Worm (Caenorhabditis elegans): ENCODE measurements around the gene K12D9.1.

- TF ChIP-seq nhr-237 (tag; optimal IDR thresholded peaks at IDR 0.05) (no peak), lin-39 (tag; optimal IDR thresholded peaks at IDR 0.05) (no peak), ama-1 (optimal IDR thresholded peaks at IDR 0.05) (no peak), grh-1 (GFP tag; IDR thresholded peaks at IDR 0.05) (no peak)
These were observed 34.3 kb upstream of the K12D9.1 start, which contains the start of gene srw-118 for ce11 chrV:2979978-2980377.
